Fruit fly (Drosophila melanogaster) whole organism, adult: ENCODE results near the gene Pxn.

Experiments used
- CG11617 ChIP-seq: fragments of 200-800 bp; sonication (Bioruptor generic); optimal IDR thresholded peaks from 2 replicates; lab custom pipeline; 2017; ENCODE audit warnings: mild to moderate bottlenecking, missing biosample characterization, missing genetic modification reagents, missing genetic modification characterization
- CG12768 ChIP-seq: fragments of 200-800 bp; sonication (Bioruptor generic); optimal IDR thresholded peaks from 2 replicates; lab custom pipeline; 2017; ENCODE audit warnings: missing biosample characterization, missing genetic modification characterization, mild to moderate bottlenecking, moderate library complexity, missing genetic modification reagents
- CG14711 ChIP-seq: fragments of 200-800 bp; sonication (Bioruptor generic); optimal IDR thresholded peaks from 2 replicates; lab custom pipeline; 2018; ENCODE audit warnings: missing biosample characterization, mild to moderate bottlenecking, missing genetic modification characterization, moderate library complexity
- CG1620 ChIP-seq: fragments of 200-800 bp; sonication (Bioruptor generic); optimal IDR thresholded peaks from 2 replicates; lab custom pipeline; 2016; ENCODE audit warnings: missing biosample characterization, missing genetic modification characterization
- CG33017 ChIP-seq: fragments of 200-800 bp; sonication (Bioruptor generic); optimal IDR thresholded peaks from 2 replicates; lab custom pipeline; 2018; ENCODE audit warnings: missing biosample characterization, mild to moderate bottlenecking, missing genetic modification characterization, moderate library complexity
- CG5204 ChIP-seq: fragments of 200-800 bp; sonication (Bioruptor generic); optimal IDR thresholded peaks from 2 replicates; lab custom pipeline; 2016; ENCODE audit warnings: missing biosample characterization, missing genetic modification characterization
- CG7045 ChIP-seq: fragments of 200-800 bp; sonication (Bioruptor generic); optimal IDR thresholded peaks from 2 replicates; lab custom pipeline; 2017; ENCODE audit warnings: missing biosample characterization, mild to moderate bottlenecking, missing genetic modification characterization
- CG7101 ChIP-seq: fragments of 200-800 bp; sonication (Bioruptor generic); optimal IDR thresholded peaks from 2 replicates; lab custom pipeline; 2018; ENCODE audit warnings: missing biosample characterization, mild to moderate bottlenecking, missing genetic modification characterization, moderate library complexity
- Clk ChIP-seq: fragments of 200-800 bp; sonication (Bioruptor generic); optimal IDR thresholded peaks from 2 replicates; lab custom pipeline; 2017; ENCODE audit warnings: missing biosample characterization, missing genetic modification characterization
- Crg-1 ChIP-seq: fragments of 200-800 bp; sonication (Bioruptor generic); optimal IDR thresholded peaks from 2 replicates; lab custom pipeline; 2016; ENCODE audit warnings: missing biosample characterization, missing genetic modification characterization
- Hr96 ChIP-seq: fragments of 200-800 bp; sonication (Bioruptor generic); optimal IDR thresholded peaks from 2 replicates; lab custom pipeline; 2016; ENCODE audit warnings: missing biosample characterization, missing genetic modification characterization
- Mnt ChIP-seq: fragments of 200-800 bp; sonication (Bioruptor generic); optimal IDR thresholded peaks from 2 replicates; lab custom pipeline; 2016; ENCODE audit warnings: missing biosample characterization, mild to moderate bottlenecking, missing genetic modification characterization
- bab1 ChIP-seq: fragments of 200-800 bp; sonication (Bioruptor generic); optimal IDR thresholded peaks from 3 replicates; lab custom pipeline; 2019; ENCODE audit warnings: missing biosample characterization, mild to moderate bottlenecking, missing genetic modification characterization, moderate library complexity
- cic ChIP-seq: fragments of 200-800 bp; sonication (Bioruptor generic); optimal IDR thresholded peaks from 2 replicates; lab custom pipeline; 2017; ENCODE audit warnings: missing biosample characterization, mild to moderate bottlenecking, missing genetic modification characterization, moderate library complexity
- cnc ChIP-seq, 2 experiments: fragments of >200 bp; optimal IDR thresholded peaks; 2 replicates each; lab custom pipeline; 2017
- kay ChIP-seq: fragments of 200-800 bp; sonication (Bioruptor generic); peaks from one replicate; lab custom pipeline; 2016; ENCODE audit warnings: missing biosample characterization, missing genetic modification characterization, borderline replicate concordance
- ovo ChIP-seq: fragments of 200-800 bp; sonication (Bioruptor generic); optimal IDR thresholded peaks from 2 replicates; lab custom pipeline; 2016; ENCODE audit warnings: missing biosample characterization, missing genetic modification characterization
- pad ChIP-seq: fragments of 200-800 bp; sonication (Bioruptor generic); optimal IDR thresholded peaks from 3 replicates; lab custom pipeline; 2017; ENCODE audit warnings: missing biosample characterization, missing genetic modification characterization, mild to moderate bottlenecking, moderate library complexity, missing genetic modification reagents
- tj ChIP-seq: fragments of 200-800 bp; sonication (Bioruptor generic); optimal IDR thresholded peaks from 3 replicates; lab custom pipeline; 2017; ENCODE audit warnings: missing biosample characterization, mild to moderate bottlenecking, missing genetic modification characterization, moderate library complexity
- toe ChIP-seq: fragments of 200-800 bp; sonication (Bioruptor generic); optimal IDR thresholded peaks from 2 replicates; lab custom pipeline; 2016; ENCODE audit warnings: missing biosample characterization, missing genetic modification characterization

The Pxn gene

DNA sequence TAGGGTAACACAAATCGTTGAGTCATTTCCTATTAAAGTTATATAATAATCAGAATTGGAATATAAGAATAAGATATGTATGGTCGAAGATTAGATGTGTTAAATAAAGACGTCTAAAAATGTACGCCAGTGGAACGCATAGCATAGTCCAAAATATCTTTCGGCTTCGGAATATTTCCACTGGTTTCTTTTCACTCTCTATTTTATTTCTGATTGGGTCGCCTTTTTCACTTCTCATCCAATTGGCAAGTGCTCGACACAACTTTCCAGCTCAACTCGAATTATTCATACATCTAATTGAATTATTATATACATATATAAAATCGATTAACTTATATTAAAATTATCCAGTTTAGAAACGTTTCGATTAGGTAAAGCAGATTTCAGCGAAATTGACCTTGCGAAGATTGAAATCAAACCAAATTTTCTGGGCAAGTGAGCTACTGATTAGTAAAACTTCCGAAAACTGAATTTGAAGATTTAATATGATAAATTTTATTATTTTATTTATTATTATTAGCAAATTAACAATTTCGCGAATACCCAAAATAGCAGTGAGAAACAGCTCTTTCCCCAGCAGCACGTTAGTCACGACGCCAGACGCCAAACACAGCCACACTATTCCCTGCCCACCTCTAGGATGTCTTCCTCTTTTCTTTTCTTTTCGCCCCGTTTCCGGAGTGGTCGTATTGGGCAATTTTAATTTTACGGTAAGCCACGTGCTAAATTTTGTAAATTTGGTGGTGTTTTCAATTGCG lies 42.9 kb downstream of the Pxn start, which contains the start of gene RpL8:
TSS of gene RpL8 (plus strand) at position 653 of the 758 bp plus-strand sequence.
- TF ChIP-seq Crg-1 (GFP tag; lab: Kevin White, UChicago), result peak; percentile 80
- TF ChIP-seq CG7045 (GFP tag; lab: Kevin White, UChicago), result peak; percentile 80
- TF ChIP-seq CG33017, result peak; percentile 77
- TF ChIP-seq Hr96 (GFP tag; lab: Kevin White, UChicago), result peak; percentile 88
- TF ChIP-seq CG1620 (GFP tag; lab: Kevin White, UChicago), result peak; percentile 89
- peak; percentile 68 for TF ChIP-seq CG14711
- peak; percentile 89 for TF ChIP-seq CG12768
- TF ChIP-seq toe (GFP tag; lab: Kevin White, UChicago), result peak; percentile 70
- peak; percentile 49 for TF ChIP-seq cic (GFP tag; lab: Kevin White, UChicago)
- TF ChIP-seq ovo (GFP tag; lab: Kevin White, UChicago), result peak; percentile 76
- no peak for TF ChIP-seq CG5204 (GFP tag; lab: Kevin White, UChicago)
- TF ChIP-seq CG11617 (GFP tag; lab: Kevin White, UChicago), result peak; percentile 89
- TF ChIP-seq kay, result peak; percentile 67
- TF ChIP-seq CG7101, result peak; percentile 83
- TF ChIP-seq bab1 (GFP tag; lab: Kevin White, UChicago), result peak; percentile 88
- peak; percentile 96 for TF ChIP-seq Mnt (GFP tag; lab: Kevin White, UChicago)
- TF ChIP-seq tj (GFP tag; lab: Kevin White, UChicago), result peak; percentile 78
- no peak for TF ChIP-seq cnc (optimal IDR thresholded peaks at IDR 0.05; lab: Kevin White, UChicago)
- peak; percentile 70 for TF ChIP-seq pad
- TF ChIP-seq Clk, result peak; percentile 49

DNA sequence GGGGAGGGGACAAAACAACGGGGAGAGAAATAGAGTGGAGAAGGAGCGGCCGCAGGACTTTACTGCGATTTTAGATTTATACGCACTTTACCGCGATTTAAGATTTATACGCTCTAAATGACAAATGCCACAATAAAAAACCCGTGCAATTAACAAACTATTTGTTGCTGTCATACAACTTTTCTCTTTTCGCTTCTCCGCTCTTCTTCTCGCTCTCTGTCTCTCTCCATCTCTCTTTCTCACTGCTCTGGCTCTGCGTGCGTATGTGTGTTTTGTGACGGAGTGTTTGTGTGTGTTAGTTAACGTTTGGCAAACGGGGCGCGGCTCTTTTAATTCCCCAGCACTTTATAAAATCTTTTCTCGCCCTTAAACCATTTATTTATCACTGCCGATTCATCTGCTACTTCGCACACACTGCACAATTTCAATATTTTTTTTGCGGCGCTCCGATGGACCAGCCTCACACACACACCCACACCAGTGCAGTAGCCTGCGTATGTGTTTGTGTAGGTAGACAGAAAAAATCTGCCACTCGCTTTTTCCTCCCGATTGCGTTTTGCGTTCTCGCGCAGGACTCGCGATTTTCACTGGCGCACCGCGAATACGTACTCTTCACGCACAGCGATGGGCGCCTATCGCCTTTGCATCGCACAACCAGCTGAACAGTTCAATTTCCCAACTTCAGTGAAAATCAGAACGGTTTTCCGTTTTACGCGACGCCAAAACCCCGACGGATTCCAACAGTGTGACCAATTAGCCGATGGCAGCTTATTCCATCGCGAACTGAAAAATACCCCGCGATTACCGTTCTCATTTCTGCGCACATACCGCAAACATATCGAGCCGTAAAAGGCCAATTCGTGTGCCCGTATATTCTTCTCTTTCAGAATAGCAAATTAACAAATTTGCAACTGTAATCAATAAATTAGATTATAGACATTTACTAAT lies 43.8 kb downstream of the Pxn start, which contains the start of gene msn:
TSS of gene msn (minus strand) at position 747 of the 948 bp plus-strand sequence.
- TF ChIP-seq bab1 (GFP tag; lab: Kevin White, UChicago) (peak; percentile 65), Mnt (GFP tag; lab: Kevin White, UChicago) (peak; percentile 56), tj (GFP tag; lab: Kevin White, UChicago) (peak; percentile 75), cnc (optimal IDR thresholded peaks at IDR 0.05; lab: Kevin White, UChicago) (no peak), kay (no peak), Crg-1 (GFP tag; lab: Kevin White, UChicago) (no peak), CG5204 (GFP tag; lab: Kevin White, UChicago) (no peak), Hr96 (GFP tag; lab: Kevin White, UChicago) (no peak), Clk (no peak), pad (no peak), CG14711 (peak; percentile 26), CG12768 (peak; percentile 27), cic (GFP tag; lab: Kevin White, UChicago) (peak; percentile 58), CG33017 (no peak), ovo (GFP tag; lab: Kevin White, UChicago) (no peak), CG11617 (GFP tag; lab: Kevin White, UChicago) (no peak), CG7045 (GFP tag; lab: Kevin White, UChicago) (no peak), toe (GFP tag; lab: Kevin White, UChicago) (no peak), CG1620 (GFP tag; lab: Kevin White, UChicago) (peak; percentile 55), CG7101 (peak; percentile 5)

DNA sequence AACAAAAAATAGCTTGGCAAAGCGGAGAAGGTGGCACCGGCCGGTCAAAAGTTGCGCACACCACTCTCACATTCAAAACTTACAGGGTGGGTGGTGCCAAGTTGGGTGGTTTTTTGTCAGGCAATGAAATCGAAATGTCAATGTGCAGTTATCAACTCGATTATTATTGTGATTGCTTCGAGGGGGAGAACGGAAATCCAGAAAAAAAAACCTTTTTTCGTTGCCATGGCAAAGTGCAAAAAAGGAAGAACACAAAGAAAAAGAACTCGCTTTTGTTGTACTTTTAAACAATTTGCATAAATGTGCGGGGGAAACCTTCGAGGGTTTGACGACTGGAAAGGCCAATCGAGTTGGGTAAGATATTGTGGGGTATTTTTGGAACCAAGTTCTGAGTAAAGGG lies 45.0 kb downstream of the Pxn start:
- TF ChIP-seq CG5204 (GFP tag; lab: Kevin White, UChicago), result no peak
- no peak for TF ChIP-seq bab1 (GFP tag; lab: Kevin White, UChicago)
- no peak for TF ChIP-seq CG33017
- TF ChIP-seq CG14711, result no peak
- no peak for TF ChIP-seq ovo (GFP tag; lab: Kevin White, UChicago)
- no peak for TF ChIP-seq CG7045 (GFP tag; lab: Kevin White, UChicago)
- TF ChIP-seq cic (GFP tag; lab: Kevin White, UChicago), result no peak
- TF ChIP-seq pad, result no peak
- TF ChIP-seq cnc (optimal IDR thresholded peaks at IDR 0.05; lab: Kevin White, UChicago), result no peak
- TF ChIP-seq Clk, result no peak
- TF ChIP-seq CG12768, result no peak
- no peak for TF ChIP-seq tj (GFP tag; lab: Kevin White, UChicago)
- no peak for TF ChIP-seq CG11617 (GFP tag; lab: Kevin White, UChicago)
- TF ChIP-seq kay, result no peak

DNA sequence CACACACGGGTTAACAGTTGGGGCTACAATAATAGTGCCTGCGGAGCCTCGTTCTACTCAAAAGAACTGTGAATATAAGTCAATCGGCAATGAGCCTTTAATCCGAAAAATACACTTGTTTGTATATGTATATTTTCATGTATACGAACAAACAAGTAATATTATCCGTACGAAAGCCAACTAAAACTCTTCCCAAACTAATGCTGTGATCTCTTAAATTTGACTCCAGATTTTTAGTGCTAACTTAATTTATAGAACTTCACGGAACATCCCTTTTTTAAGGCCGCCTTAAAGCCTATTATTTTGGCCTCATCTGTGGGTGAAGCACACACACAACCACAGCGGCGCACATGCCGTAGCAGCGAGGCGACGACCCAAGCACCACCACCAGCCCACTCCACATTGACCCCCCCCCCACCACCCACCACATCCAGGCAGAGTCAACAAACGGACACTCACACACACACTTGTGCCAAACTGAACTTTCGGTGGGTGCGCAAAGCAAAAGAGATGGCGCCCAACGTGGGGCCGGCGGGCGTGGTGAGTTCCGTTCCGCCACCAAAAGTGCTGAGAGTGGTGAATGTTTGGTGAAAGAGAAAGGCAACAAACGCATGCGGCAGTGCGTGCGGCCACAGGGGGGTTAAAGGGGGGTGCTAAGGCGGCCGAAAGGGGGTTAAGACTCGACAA lies 45.6 kb downstream of the Pxn start:
- TF ChIP-seq ovo (GFP tag; lab: Kevin White, UChicago) (no peak), Mnt (GFP tag; lab: Kevin White, UChicago) (no peak), CG7045 (GFP tag; lab: Kevin White, UChicago) (peak; percentile 3), tj (GFP tag; lab: Kevin White, UChicago) (no peak), CG11617 (GFP tag; lab: Kevin White, UChicago) (no peak), pad (peak; percentile 20), CG12768 (peak; percentile 22), Hr96 (GFP tag; lab: Kevin White, UChicago) (no peak)

DNA sequence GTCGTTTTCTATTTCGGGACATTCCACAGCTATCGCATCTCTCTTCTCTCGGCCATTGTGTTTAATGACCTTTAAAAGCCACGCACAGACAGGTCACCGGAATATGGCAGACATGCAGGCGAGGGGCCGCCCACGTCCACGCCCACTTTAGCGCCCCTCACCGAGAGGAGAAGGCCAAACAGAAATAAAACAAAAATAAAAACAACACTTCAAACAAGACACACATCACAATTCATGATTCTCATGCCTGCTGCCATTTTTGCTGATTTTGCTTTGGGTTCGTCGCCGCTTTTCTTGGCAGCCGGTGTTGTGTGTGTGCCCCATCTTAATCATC lies 46.4 kb downstream of the Pxn start:
- TF ChIP-seq toe (GFP tag; lab: Kevin White, UChicago), result no peak
